Worm (Caenorhabditis elegans) whole organism, L2 larva: ENCODE data around the gene smex-2.

ENCODE experiments used
- C34F6.9 ChIP-seq: fragments of 150-350 bp; optimal IDR thresholded peaks from 2 replicates; lab custom pipeline; 2014; ENCODE audit warnings: missing biosample characterization, missing genetic modification characterization
- F13H6.1 ChIP-seq: sonication (generic microtip); optimal IDR thresholded peaks from 2 replicates; lab custom pipeline; 2016; ENCODE audit warnings: missing genetic modification characterization, missing compliant biosample characterization
- R02D3.7 ChIP-seq: fragments of 150-350 bp; optimal IDR thresholded peaks from 2 replicates; lab custom pipeline; 2014; ENCODE audit warnings: missing biosample characterization, missing genetic modification characterization
- ZK546.5 ChIP-seq: sonication (generic microtip); optimal IDR thresholded peaks from 2 replicates; lab custom pipeline; 2017; ENCODE audit warnings: missing biosample characterization, missing genetic modification characterization
- alr-1 ChIP-seq: fragments of 150-350 bp; optimal IDR thresholded peaks from 2 replicates; lab custom pipeline; 2014; ENCODE audit warnings: missing biosample characterization, missing genetic modification characterization
- ama-1 ChIP-seq: fragments of 150-350 bp; optimal IDR thresholded peaks from 2 replicates; lab custom pipeline; 2018; ENCODE audit warnings: inconsistent platforms
- ceh-16 ChIP-seq: fragments of 150-350 bp; optimal IDR thresholded peaks from 2 replicates; lab custom pipeline; 2014; ENCODE audit warnings: missing biosample characterization, missing genetic modification characterization
- ceh-82 ChIP-seq: fragments of 150-350 bp; optimal IDR thresholded peaks from 2 replicates; lab custom pipeline; 2014; ENCODE audit warnings: missing biosample characterization, missing genetic modification characterization
- crh-2 ChIP-seq: sonication (generic microtip); optimal IDR thresholded peaks from 2 replicates; lab custom pipeline; 2017; ENCODE audit warnings: missing biosample characterization, missing genetic modification characterization
- dmd-4 ChIP-seq: sonication (generic microtip); optimal IDR thresholded peaks from 2 replicates; lab custom pipeline; 2017; ENCODE audit warnings: missing biosample characterization, missing genetic modification characterization
- egl-27 ChIP-seq: sonication (generic microtip); optimal IDR thresholded peaks from 3 replicates; lab custom pipeline; 2017; ENCODE audit warnings: missing biosample characterization, missing genetic modification reagents, missing genetic modification characterization
- elt-1 ChIP-seq: fragments of 150-350 bp; optimal IDR thresholded peaks from 2 replicates; lab custom pipeline; 2014; ENCODE audit warnings: missing biosample characterization, missing genetic modification characterization
- elt-3 ChIP-seq: sonication (generic microtip); optimal IDR thresholded peaks from 2 replicates; lab custom pipeline; 2017; ENCODE audit warnings: missing biosample characterization, missing genetic modification characterization
- fos-1 ChIP-seq: fragments of 150-350 bp; optimal IDR thresholded peaks from 2 replicates; lab custom pipeline; 2014; ENCODE audit warnings: missing biosample characterization, missing genetic modification characterization
- lin-11 ChIP-seq: fragments of 150-350 bp; sonication (generic microtip); optimal IDR thresholded peaks from 2 replicates; lab custom pipeline; 2014; ENCODE audit warnings: missing biosample characterization, missing genetic modification characterization, inconsistent platforms, mixed read lengths
- lin-13 ChIP-seq: fragments of 150-350 bp; optimal IDR thresholded peaks from 2 replicates; lab custom pipeline; 2014; ENCODE audit warnings: missing biosample characterization, missing genetic modification reagents, missing genetic modification characterization
- lin-39 ChIP-seq: fragments of 150-350 bp; optimal IDR thresholded peaks from 2 replicates; lab custom pipeline; 2014; ENCODE audit warnings: missing biosample characterization, missing genetic modification reagents, missing genetic modification characterization
- mbf-1 ChIP-seq: sonication (generic microtip); optimal IDR thresholded peaks from 2 replicates; lab custom pipeline; 2017; ENCODE audit warnings: missing biosample characterization, missing genetic modification characterization
- nhr-10 ChIP-seq: sonication (generic microtip); optimal IDR thresholded peaks from 2 replicates; lab custom pipeline; 2017; ENCODE audit warnings: missing biosample characterization, missing genetic modification characterization
- nhr-11 ChIP-seq: fragments of 150-350 bp; optimal IDR thresholded peaks from 2 replicates; lab custom pipeline; 2014; ENCODE audit warnings: missing biosample characterization, missing genetic modification characterization
- nhr-129 ChIP-seq: fragments of 150-350 bp; optimal IDR thresholded peaks from 2 replicates; lab custom pipeline; 2014; ENCODE audit warnings: missing biosample characterization, missing genetic modification characterization
- nhr-23 ChIP-seq: fragments of 150-350 bp; optimal IDR thresholded peaks from 2 replicates; lab custom pipeline; 2014; ENCODE audit warnings: missing biosample characterization, missing genetic modification reagents, missing genetic modification characterization
- nhr-237 ChIP-seq: fragments of 150-350 bp; optimal IDR thresholded peaks from 2 replicates; lab custom pipeline; 2014; ENCODE audit warnings: missing biosample characterization, missing genetic modification characterization
- nhr-25 ChIP-seq: fragments of 150-350 bp; sonication (generic microtip); optimal IDR thresholded peaks from 3 replicates; lab custom pipeline; 2014; ENCODE audit warnings: missing biosample characterization, missing genetic modification characterization
- nhr-6 ChIP-seq: fragments of 150-350 bp; optimal IDR thresholded peaks from 2 replicates; lab custom pipeline; 2014; ENCODE audit warnings: missing biosample characterization, missing genetic modification characterization
- peb-1 ChIP-seq: fragments of 150-350 bp; optimal IDR thresholded peaks from 2 replicates; lab custom pipeline; 2014; ENCODE audit warnings: missing biosample characterization, missing genetic modification characterization
- sma-9 ChIP-seq, 2 experiments: fragments of 150-350 bp in 1 of 2; sonication (generic microtip) in 1 of 2; optimal IDR thresholded peaks; 2 replicates each; lab custom pipeline; 2014 to 2016; ENCODE audit warnings: missing genetic modification characterization in 2 of 2, mild to moderate bottlenecking in 1 of 2, missing biosample characterization in 1 of 2, missing compliant biosample characterization in 1 of 2, missing genetic modification reagents in 1 of 2, moderate library complexity in 1 of 2
- snpc-4 ChIP-seq: fragments of 150-350 bp; optimal IDR thresholded peaks from 2 replicates; lab custom pipeline; 2014; ENCODE audit warnings: missing biosample characterization, missing genetic modification characterization
- unc-39 ChIP-seq: fragments of 150-350 bp; optimal IDR thresholded peaks from 2 replicates; lab custom pipeline; 2014; ENCODE audit warnings: missing biosample characterization, missing genetic modification characterization
- unc-55 ChIP-seq: fragments of 150-350 bp; sonication (generic microtip); optimal IDR thresholded peaks from 3 replicates; lab custom pipeline; 2014; ENCODE audit warnings: missing biosample characterization, missing genetic modification reagents, missing genetic modification characterization
- unc-62 ChIP-seq: fragments of 150-350 bp; optimal IDR thresholded peaks from 2 replicates; lab custom pipeline; 2014; ENCODE audit warnings: missing biosample characterization, missing genetic modification reagents, missing genetic modification characterization
- ztf-11 ChIP-seq: sonication (generic microtip); optimal IDR thresholded peaks from 2 replicates; lab custom pipeline; 2017; ENCODE audit warnings: missing biosample characterization, missing genetic modification characterization
- ztf-4 ChIP-seq: fragments of 150-350 bp; optimal IDR thresholded peaks from 2 replicates; lab custom pipeline; 2014; ENCODE audit warnings: missing biosample characterization, missing genetic modification characterization

smex-2 gene

ce11 chrX:2014521-2014920 lies 24.7 kb downstream of the smex-2 start:
- no peak for TF ChIP-seq ceh-16 (tag; lab: Kevin White, UChicago)
- TF ChIP-seq nhr-25, result no peak
- TF ChIP-seq lin-11 (tag; lab: Kevin White, UChicago), result no peak
- no peak for TF ChIP-seq nhr-237 (tag; lab: Kevin White, UChicago)
- no peak for TF ChIP-seq nhr-10 (tag; lab: Kevin White, UChicago)
- no peak for TF ChIP-seq snpc-4 (tag; lab: Kevin White, UChicago)
- TF ChIP-seq C34F6.9 (tag; lab: Kevin White, UChicago), result no peak
- no peak for TF ChIP-seq unc-62 (GFP tag; lab: Kevin White, UChicago)
- TF ChIP-seq fos-1 (tag; lab: Kevin White, UChicago), result peak; percentile 83
- no peak for TF ChIP-seq elt-3
- peak; percentile 27 for TF ChIP-seq sma-9 (GFP tag; optimal IDR thresholded peaks at IDR 0.05; lab: Kevin White, UChicago)
- no peak for TF ChIP-seq sma-9 (tag; optimal IDR thresholded peaks at IDR 0.05; lab: Kevin White, UChicago)
- no peak for TF ChIP-seq nhr-23 (tag; lab: Kevin White, UChicago)
- TF ChIP-seq ztf-4 (tag; lab: Kevin White, UChicago), result no peak
- TF ChIP-seq nhr-11 (tag; lab: Kevin White, UChicago), result no peak
- TF ChIP-seq egl-27, result no peak
- TF ChIP-seq ceh-82 (tag; lab: Kevin White, UChicago), result no peak

- TF ChIP-seq unc-55 (GFP tag; lab: Kevin White, UChicago), result peak; percentile 60
- no peak for TF ChIP-seq R02D3.7 (tag; lab: Kevin White, UChicago)
Measured at ce11 chrX:2013912-2014311, 25.3 kb downstream of the smex-2 start.

ce11 chrX:2012491-2013201 lies 26.6 kb downstream of the smex-2 start, which contains the start of gene Y102A11A.9:
Gene Y102A11A.9 (plus strand): TSS chrX:2013151.
- TF ChIP-seq lin-39 (tag; lab: Kevin White, UChicago) (no peak), lin-11 (tag; lab: Kevin White, UChicago) (peak; percentile 6)

- TF ChIP-seq unc-39, result no peak
- TF ChIP-seq mbf-1 (tag; lab: Kevin White, UChicago), result no peak
- TF ChIP-seq ZK546.5 (tag; lab: Kevin White, UChicago), result no peak
- TF ChIP-seq ztf-4 (tag; lab: Kevin White, UChicago), result no peak
- no peak for TF ChIP-seq nhr-10 (tag; lab: Kevin White, UChicago)
- TF ChIP-seq nhr-23 (tag; lab: Kevin White, UChicago), result no peak
- TF ChIP-seq elt-1 (tag; lab: Kevin White, UChicago), result no peak
- no peak for TF ChIP-seq nhr-129
- no peak for TF ChIP-seq crh-2 (tag; lab: Kevin White, UChicago)
- no peak for TF ChIP-seq ztf-11 (tag; lab: Kevin White, UChicago)
- TF ChIP-seq ceh-16 (tag; lab: Kevin White, UChicago), result no peak
- TF ChIP-seq alr-1, result no peak
- no peak for TF ChIP-seq dmd-4
Measured at ce11 chrX:2000517-2000916, 38.7 kb downstream of the smex-2 start.

ce11 chrX:1998825-1999224 lies 40.4 kb downstream of the smex-2 start:
- TF ChIP-seq nhr-25 (no peak), unc-55 (GFP tag; lab: Kevin White, UChicago) (no peak), peb-1 (no peak), F13H6.1 (tag; lab: Kevin White, UChicago) (no peak), elt-1 (tag; lab: Kevin White, UChicago) (no peak), mbf-1 (tag; lab: Kevin White, UChicago) (no peak), ama-1 (lab: Kevin White, UChicago) (no peak), ztf-11 (tag; lab: Kevin White, UChicago) (no peak), nhr-6 (tag; lab: Kevin White, UChicago) (no peak), lin-13 (GFP tag; lab: Kevin White, UChicago) (no peak)
- TF ChIP-seq, all 48 proteins: peak for 0
